Fruit fly (Drosophila melanogaster) whole organism, prepupa: ENCODE data around the gene Tps1.

ENCODE experiments used
- CG11762 ChIP-seq: fragments of 200-800 bp; sonication (Bioruptor generic); optimal IDR thresholded peaks from 3 replicates; lab custom pipeline; 2016; ENCODE audit warnings: missing biosample characterization, missing genetic modification characterization; ENCODE audit not compliant: insufficient read depth
- CG11902 ChIP-seq: fragments of 200-800 bp; sonication (Bioruptor generic); optimal IDR thresholded peaks from 3 replicates; lab custom pipeline; 2016; ENCODE audit warnings: missing biosample characterization, missing genetic modification characterization
- CG16779 ChIP-seq: fragments of 200-800 bp; sonication (Bioruptor generic); optimal IDR thresholded peaks from 3 replicates; lab custom pipeline; 2017; ENCODE audit warnings: missing biosample characterization, mild to moderate bottlenecking, missing genetic modification characterization
- CG3032 ChIP-seq: fragments of 200-800 bp; optimal IDR thresholded peaks from 2 replicates; lab custom pipeline; 2019; ENCODE audit warnings: missing biosample characterization, mild to moderate bottlenecking, missing genetic modification characterization, moderate library complexity
- CG31627 ChIP-seq: fragments of 200-800 bp; sonication (Bioruptor generic); optimal IDR thresholded peaks from 3 replicates; lab custom pipeline; 2016; ENCODE audit warnings: missing biosample characterization, missing genetic modification characterization
- CG3919 ChIP-seq: fragments of 200-800 bp; sonication (Bioruptor generic); optimal IDR thresholded peaks from 3 replicates; lab custom pipeline; 2016; ENCODE audit warnings: missing biosample characterization, missing genetic modification characterization
- CG6163 ChIP-seq: fragments of 200-800 bp; sonication (Bioruptor generic); IDR thresholded peaks from 3 replicates; pipeline ENCODE4 v1.3.6; 2022; ENCODE audit warnings: missing biosample characterization, missing genetic modification characterization
- CG6276 ChIP-seq: fragments of 200-800 bp; sonication (Bioruptor generic); optimal IDR thresholded peaks from 2 replicates; lab custom pipeline; 2017; ENCODE audit warnings: missing biosample characterization, mild to moderate bottlenecking, missing genetic modification characterization
- CG6808 ChIP-seq: fragments of 200-800 bp; sonication (Bioruptor generic); optimal IDR thresholded peaks from 3 replicates; lab custom pipeline; 2017; ENCODE audit warnings: missing biosample characterization, missing genetic modification characterization, mild to moderate bottlenecking, moderate library complexity, missing genetic modification reagents
- CG6854 ChIP-seq: fragments of 200-800 bp; sonication (Bioruptor generic); optimal IDR thresholded peaks from 2 replicates; lab custom pipeline; 2017; ENCODE audit warnings: missing biosample characterization, mild to moderate bottlenecking, missing genetic modification characterization
- CG8119 ChIP-seq: fragments of 200-800 bp; sonication (Bioruptor generic); IDR thresholded peaks from 3 replicates; pipeline ENCODE4 v1.3.6; 2022; ENCODE audit warnings: missing biosample characterization, missing genetic modification characterization
- CG9139 ChIP-seq: fragments of 200-800 bp; sonication (Bioruptor generic); optimal IDR thresholded peaks from 3 replicates; lab custom pipeline; 2017; ENCODE audit warnings: missing biosample characterization, mild to moderate bottlenecking, missing genetic modification characterization
- Eip78C ChIP-seq: fragments of 200-800 bp; sonication (Bioruptor generic); peaks from one replicate; lab custom pipeline; 2016; ENCODE audit warnings: missing biosample characterization, missing genetic modification characterization
- Eip93F ChIP-seq: fragments of 200-800 bp; sonication (Bioruptor generic); optimal IDR thresholded peaks from 2 replicates; lab custom pipeline; 2016; ENCODE audit warnings: missing biosample characterization, mild to moderate bottlenecking, missing genetic modification characterization
- Gug ChIP-seq: fragments of 200-800 bp; sonication (Bioruptor generic); IDR thresholded peaks from 2 replicates; pipeline ENCODE4 v1.3.6; 2022; ENCODE audit warnings: missing biosample characterization, missing genetic modification characterization
- Hr4 ChIP-seq: fragments of 200-800 bp; sonication (Bioruptor generic); optimal IDR thresholded peaks from 3 replicates; lab custom pipeline; 2016; ENCODE audit warnings: missing biosample characterization, missing genetic modification characterization
- Lpt ChIP-seq: fragments of 200-800 bp; sonication (Bioruptor generic); optimal IDR thresholded peaks from 3 replicates; lab custom pipeline; 2016; ENCODE audit warnings: missing biosample characterization, missing genetic modification characterization
- OdsH ChIP-seq: fragments of 200-800 bp; sonication (Bioruptor generic); optimal IDR thresholded peaks from 3 replicates; lab custom pipeline; 2016; ENCODE audit warnings: missing biosample characterization, missing genetic modification characterization
- Sox14 ChIP-seq: fragments of 200-800 bp; sonication (Bioruptor generic); optimal IDR thresholded peaks from 3 replicates; lab custom pipeline; 2016; ENCODE audit warnings: missing biosample characterization, missing genetic modification characterization
- Sox15 ChIP-seq: fragments of 200-800 bp; sonication (Bioruptor generic); optimal IDR thresholded peaks from 3 replicates; lab custom pipeline; 2016; ENCODE audit warnings: missing biosample characterization, missing genetic modification characterization
- cyc ChIP-seq: fragments of 200-800 bp; sonication (Bioruptor generic); optimal IDR thresholded peaks from 3 replicates; lab custom pipeline; 2016; ENCODE audit warnings: missing biosample characterization, missing genetic modification characterization
- dac ChIP-seq: fragments of 200-800 bp; sonication (Bioruptor generic); optimal IDR thresholded peaks from 2 replicates; lab custom pipeline; 2017; ENCODE audit warnings: missing biosample characterization, mild to moderate bottlenecking, missing genetic modification characterization
- eg ChIP-seq: fragments of 200-800 bp; sonication (Bioruptor generic); IDR thresholded peaks from 3 replicates; pipeline ENCODE4 v1.3.6; 2022; ENCODE audit warnings: missing biosample characterization, missing genetic modification characterization
- esn ChIP-seq: fragments of 200-800 bp; sonication (Bioruptor generic); optimal IDR thresholded peaks from 2 replicates; lab custom pipeline; 2016; ENCODE audit warnings: missing biosample characterization, mild to moderate bottlenecking, missing genetic modification characterization, moderate library complexity
- fkh ChIP-seq: fragments of 200-800 bp; sonication (Bioruptor generic); optimal IDR thresholded peaks from 3 replicates; lab custom pipeline; 2017; ENCODE audit warnings: missing biosample characterization, mild to moderate bottlenecking, missing genetic modification characterization, moderate library complexity
- lz ChIP-seq: fragments of 200-800 bp; sonication (Bioruptor generic); optimal IDR thresholded peaks from 3 replicates; lab custom pipeline; 2016; ENCODE audit warnings: missing biosample characterization, missing genetic modification characterization
- net ChIP-seq: fragments of 200-800 bp; sonication (Bioruptor generic); optimal IDR thresholded peaks from 3 replicates; lab custom pipeline; 2016; ENCODE audit warnings: missing biosample characterization, missing genetic modification characterization
- ss ChIP-seq, 2 experiments: fragments of 200-800 bp; sonication (Bioruptor generic); optimal IDR thresholded peaks; 2 replicates in 1 of 2; 3 replicates in 1 of 2; lab custom pipeline; 2017 to 2018; ENCODE audit warnings: mild to moderate bottlenecking in 2 of 2, missing biosample characterization in 2 of 2, missing genetic modification characterization in 2 of 2, moderate library complexity in 1 of 2
- svp ChIP-seq: fragments of 200-800 bp; sonication (Bioruptor generic); peaks from one replicate; lab custom pipeline; 2016; ENCODE audit warnings: missing biosample characterization, missing genetic modification characterization
- topi ChIP-seq: fragments of 200-800 bp; sonication (Bioruptor generic); optimal IDR thresholded peaks from 3 replicates; lab custom pipeline; 2016; ENCODE audit warnings: missing biosample characterization, missing genetic modification characterization
- vri ChIP-seq: fragments of 200-800 bp; sonication (Bioruptor generic); optimal IDR thresholded peaks from 3 replicates; lab custom pipeline; 2016; ENCODE audit warnings: missing biosample characterization, mild to moderate bottlenecking, missing genetic modification characterization

The Tps1 gene

dm6 chr2L:4385387-4386279 is 2.5 kb upstream of the Tps1 start, which contains the start of gene Vps53:
Gene Vps53 (minus strand): TSS chr2L:4386062.
- TF ChIP-seq net (GFP tag; lab: Kevin White, UChicago) (no peak), svp (GFP tag; lab: Kevin White, UChicago) (peak; percentile 98)

- peak; percentile 72 for TF ChIP-seq svp (GFP tag; lab: Kevin White, UChicago)
- no peak for TF ChIP-seq CG6854 (GFP tag; lab: Kevin White, UChicago)
- peak; percentile 89 for TF ChIP-seq fkh
Observed at dm6 chr2L:4386926-4387550, 1.1 kb upstream of the Tps1 start, which contains the start of gene Psf2. Gene Psf2 (minus strand): TSS chr2L:4387356.

dm6 chr2L:4389405-4390115 is 1.4 kb downstream of the Tps1 start:
- peak; percentile 58 for TF ChIP-seq vri (GFP tag; lab: Kevin White, UChicago)
- TF ChIP-seq svp (GFP tag; lab: Kevin White, UChicago): peak; percentile 97
- no peak for TF ChIP-seq Lpt (GFP tag; lab: Kevin White, UChicago)
- peak; percentile 42 for TF ChIP-seq Eip78C (GFP tag; lab: Kevin White, UChicago)

dm6 chr2L:4393842-4394421 is 5.8 kb downstream of the Tps1 start, which contains the start of gene CG3652:
Gene CG3652 (minus strand): TSS chr2L:4393876.
- TF ChIP-seq CG31627 (peak; percentile 62), CG6808 (no peak), CG8119 (GFP tag; lab: Robert Waterston, UW) (0 out of 3 replicates have a peak, but pooled peaks have one; percentile 33), CG16779 (tag; lab: Kevin White, UChicago) (no peak), Sox14 (GFP tag; lab: Kevin White, UChicago) (peak; percentile 63), CG3919 (GFP tag; lab: Kevin White, UChicago) (no peak), CG9139 (no peak), Hr4 (no peak), eg (GFP tag; lab: Robert Waterston, UW) (no peak), CG11762 (GFP tag; lab: Kevin White, UChicago) (peak; percentile 37), lz (GFP tag; lab: Kevin White, UChicago) (peak; percentile 61), CG11902 (GFP tag; lab: Kevin White, UChicago) (peak; percentile 26), svp (GFP tag; lab: Kevin White, UChicago) (peak; percentile 88), Sox15 (peak; percentile 37), esn (GFP tag; lab: Kevin White, UChicago) (peak; percentile 60), CG3032 (peak; percentile 56), topi (no peak)

dm6 chr2L:4400653-4401052 is 12.5 kb downstream of the Tps1 start, which contains the start of gene CG33003:
Gene CG33003 (plus strand): TSS chr2L:4400953.
- TF ChIP-seq cyc (GFP tag; lab: Kevin White, UChicago) (no peak), svp (GFP tag; lab: Kevin White, UChicago) (no peak), Eip93F (no peak), CG6276 (no peak), ss (GFP tag; optimal IDR thresholded peaks at IDR 0.05; lab: Kevin White, UChicago) (no peak), Lpt (GFP tag; lab: Kevin White, UChicago) (no peak), dac (GFP tag; lab: Kevin White, UChicago) (no peak), CG11762 (GFP tag; lab: Kevin White, UChicago) (no peak), lz (GFP tag; lab: Kevin White, UChicago) (no peak), CG6163 (GFP tag; lab: Robert Waterston, UW) (no peak), CG9139 (no peak), OdsH (GFP tag; lab: Kevin White, UChicago) (no peak), Gug (GFP tag; lab: Robert Waterston, UW) (no peak)
